Worm (Caenorhabditis elegans) whole organism, young adult: ENCODE data around the gene pges-2.

Experiments used
- B0035.1 ChIP-seq: sonication (generic microtip); optimal IDR thresholded peaks from 2 replicates; lab custom pipeline; 2016; ENCODE audit warnings: missing genetic modification characterization, mild to moderate bottlenecking, missing compliant biosample characterization, missing genotype, missing genetic modification reagents
- C17E4.6 ChIP-seq: fragments of 200-800 bp; sonication (Bioruptor generic); IDR thresholded peaks from 2 replicates; pipeline ENCODE4 v1.3.6; 2022; ENCODE audit warnings: missing genetic modification reagents, missing genetic modification characterization, missing compliant biosample characterization
- F23B12.7 ChIP-seq: sonication (generic microtip); optimal IDR thresholded peaks from 2 replicates; lab custom pipeline; 2017; ENCODE audit warnings: missing genetic modification characterization, mild to moderate bottlenecking, missing compliant biosample characterization, antibody characterized with exemption, moderate library complexity; ENCODE audit not compliant: insufficient read depth
- F33H1.4 ChIP-seq: fragments of 200-800 bp; sonication (Bioruptor generic); IDR thresholded peaks from 2 replicates; pipeline ENCODE4 v1.3.6; 2022; ENCODE audit warnings: missing genetic modification reagents, missing genetic modification characterization, missing compliant biosample characterization
- F37B4.10 ChIP-seq: fragments of 200-800 bp; sonication (Bioruptor generic); IDR thresholded peaks from 2 replicates; pipeline ENCODE4 v1.3.6; 2022; ENCODE audit warnings: missing genetic modification characterization, missing compliant biosample characterization
- K11D2.4 ChIP-seq: fragments of 200-800 bp; sonication (Bioruptor generic); IDR thresholded peaks from 2 replicates; pipeline ENCODE4 v1.3.6; 2022; ENCODE audit warnings: missing genetic modification reagents, missing genetic modification characterization, missing compliant biosample characterization
- K12H6.12 ChIP-seq: fragments of 200-800 bp; sonication (Bioruptor generic); optimal IDR thresholded peaks from 2 replicates; lab custom pipeline; 2018; ENCODE audit warnings: mild to moderate bottlenecking, missing genetic modification characterization, missing compliant biosample characterization
- T07F8.4 ChIP-seq: sonication (generic microtip); optimal IDR thresholded peaks from 2 replicates; lab custom pipeline; 2016; ENCODE audit warnings: mild to moderate bottlenecking, missing genetic modification characterization, moderate library complexity, missing compliant biosample characterization
- Y56A3A.18 ChIP-seq: fragments of 200-800 bp; sonication (Bioruptor generic); IDR thresholded peaks from 2 replicates; pipeline ENCODE4 v1.3.6; 2022; ENCODE audit warnings: missing genetic modification reagents, missing genetic modification characterization, missing compliant biosample characterization
- bed-1 ChIP-seq: fragments of 200-800 bp; sonication (Bioruptor generic); IDR thresholded peaks from 2 replicates; pipeline ENCODE4 v1.3.6; 2022; ENCODE audit warnings: missing genetic modification reagents, missing genetic modification characterization, missing compliant biosample characterization
- bed-2 ChIP-seq: fragments of 200-800 bp; sonication (Bioruptor generic); IDR thresholded peaks from 2 replicates; pipeline ENCODE4 v1.3.6; 2022; ENCODE audit warnings: missing genetic modification reagents, missing genetic modification characterization, missing compliant biosample characterization
- ceh-91 ChIP-seq: fragments of 200-800 bp; sonication (Bioruptor generic); IDR thresholded peaks from 2 replicates; pipeline ENCODE4 v1.3.6; 2022; ENCODE audit warnings: missing genetic modification reagents, missing genetic modification characterization, missing compliant biosample characterization
- die-1 ChIP-seq: sonication (generic microtip); optimal IDR thresholded peaks from 2 replicates; lab custom pipeline; 2016; ENCODE audit warnings: missing genotype, mild to moderate bottlenecking, missing genetic modification characterization, missing compliant biosample characterization
- efl-1 ChIP-seq: fragments of 150-350 bp; optimal IDR thresholded peaks from 2 replicates; lab custom pipeline; 2014; ENCODE audit warnings: missing biosample characterization, missing genetic modification reagents, missing genetic modification characterization
- egrh-3 ChIP-seq: fragments of 200-800 bp; sonication (Bioruptor generic); IDR thresholded peaks from 2 replicates; pipeline ENCODE4 v1.3.6; 2022; ENCODE audit warnings: missing genetic modification reagents, missing genetic modification characterization, missing compliant biosample characterization
- ekl-4 ChIP-seq: fragments of 200-800 bp; sonication (Bioruptor generic); IDR thresholded peaks from 2 replicates; pipeline ENCODE4 v1.3.6; 2022; ENCODE audit warnings: missing genetic modification reagents, missing genetic modification characterization, missing compliant biosample characterization
- fkh-3 ChIP-seq: sonication (generic microtip); optimal IDR thresholded peaks from 2 replicates; lab custom pipeline; 2016; ENCODE audit warnings: mild to moderate bottlenecking, missing genetic modification characterization, missing compliant biosample characterization
- hmg-20 ChIP-seq: fragments of 200-800 bp; sonication (Bioruptor generic); IDR thresholded peaks from 2 replicates; pipeline ENCODE4 v1.3.6; 2022; ENCODE audit warnings: missing genetic modification reagents, missing genetic modification characterization, missing compliant biosample characterization
- lag-1 ChIP-seq: fragments of 200-800 bp; sonication (Bioruptor generic); IDR thresholded peaks from 2 replicates; pipeline ENCODE4 v1.3.6; 2022; ENCODE audit warnings: missing genetic modification reagents, missing genetic modification characterization, missing compliant biosample characterization
- lin-26 ChIP-seq: fragments of 200-800 bp; sonication (Bioruptor generic); IDR thresholded peaks from 2 replicates; pipeline ENCODE4 v1.3.6; 2022; ENCODE audit warnings: missing genetic modification reagents, missing genetic modification characterization, missing compliant biosample characterization
- lin-35 ChIP-seq, 3 experiments: fragments of 150-350 bp in 2 of 3; sonication (generic microtip) in 1 of 3; optimal IDR thresholded peaks; 2 replicates each; lab custom pipeline; 2014 to 2018; ENCODE audit warnings: missing biosample characterization in 3 of 3, missing genetic modification characterization in 3 of 3, missing genetic modification reagents in 3 of 3
- lin-40 ChIP-seq: sonication (generic microtip); optimal IDR thresholded peaks from 2 replicates; lab custom pipeline; 2016; ENCODE audit warnings: missing genetic modification characterization, mild to moderate bottlenecking, missing compliant biosample characterization, missing genotype, missing genetic modification reagents
- lin-54 ChIP-seq: fragments of 200-800 bp; sonication (Bioruptor generic); optimal IDR thresholded peaks from 2 replicates; lab custom pipeline; 2018; ENCODE audit warnings: mild to moderate bottlenecking, missing genetic modification characterization, missing compliant biosample characterization
- lir-1 ChIP-seq: fragments of 200-800 bp; sonication (Bioruptor generic); conservative IDR thresholded peaks from 2 replicates; pipeline ENCODE4 v1.3.6; 2022; ENCODE audit warnings: missing genetic modification reagents, missing genetic modification characterization, missing compliant biosample characterization
- lsl-1 ChIP-seq: fragments of 200-800 bp; sonication (Bioruptor generic); optimal IDR thresholded peaks from 2 replicates; lab custom pipeline; 2018; ENCODE audit warnings: mild to moderate bottlenecking, missing genetic modification characterization, moderate library complexity, missing compliant biosample characterization
- madf-10 ChIP-seq: sonication (generic microtip); optimal IDR thresholded peaks from 2 replicates; lab custom pipeline; 2016; ENCODE audit warnings: mild to moderate bottlenecking, missing genetic modification characterization, missing compliant biosample characterization
- madf-6 ChIP-seq: fragments of 200-800 bp; sonication (Bioruptor generic); IDR thresholded peaks from 2 replicates; pipeline ENCODE4 v1.3.6; 2022; ENCODE audit warnings: missing genetic modification reagents, missing genetic modification characterization, missing compliant biosample characterization
- nfyb-1 ChIP-seq: fragments of 200-800 bp; sonication (Bioruptor generic); IDR thresholded peaks from 2 replicates; pipeline ENCODE4 v1.3.6; 2022; ENCODE audit warnings: missing genetic modification reagents, missing genetic modification characterization, missing compliant biosample characterization
- nhr-120 ChIP-seq: fragments of 200-800 bp; sonication (Bioruptor generic); IDR thresholded peaks from 2 replicates; pipeline ENCODE4 v1.3.6; 2022; ENCODE audit warnings: missing genetic modification characterization, missing compliant biosample characterization
- nhr-80 ChIP-seq: sonication (generic microtip); optimal IDR thresholded peaks from 2 replicates; lab custom pipeline; 2016; ENCODE audit warnings: missing genetic modification characterization, missing compliant biosample characterization
- pbrm-1 ChIP-seq: fragments of 200-800 bp; sonication (Bioruptor generic); IDR thresholded peaks from 2 replicates; pipeline ENCODE4 v1.3.6; 2022; ENCODE audit warnings: missing genetic modification reagents, missing genetic modification characterization, missing compliant biosample characterization
- pha-4 ChIP-seq: fragments of 150-350 bp; sonication (generic microtip); optimal IDR thresholded peaks from 2 replicates; lab custom pipeline; 2014; ENCODE audit warnings: missing biosample characterization, missing genetic modification reagents, missing genetic modification characterization
- rcor-1 ChIP-seq: fragments of 200-800 bp; sonication (Bioruptor generic); IDR thresholded peaks from 2 replicates; pipeline ENCODE4 v1.3.6; 2022; ENCODE audit warnings: missing genetic modification reagents, missing genetic modification characterization, missing compliant biosample characterization
- rec-8 ChIP-seq, 2 experiments: sonication (generic microtip); optimal IDR thresholded peaks; 2 replicates each; lab custom pipeline; 2016; ENCODE audit warnings: mild to moderate bottlenecking in 2 of 2, missing genetic modification characterization in 2 of 2, missing genetic modification reagents in 2 of 2, missing genotype in 2 of 2, missing biosample characterization in 1 of 2, missing compliant biosample characterization in 1 of 2, moderate library complexity in 1 of 2
- rpc-1 ChIP-seq, 2 experiments: fragments of 150-350 bp in 1 of 2; sonication (generic microtip) in 1 of 2; optimal IDR thresholded peaks; 2 replicates each; lab custom pipeline; 2014 to 2018; ENCODE audit warnings: missing biosample characterization in 1 of 2, missing genetic modification characterization in 1 of 2, missing genetic modification reagents in 1 of 2, missing genotype in 1 of 2
- snpc-1.1 ChIP-seq: sonication (generic microtip); optimal IDR thresholded peaks from 2 replicates; lab custom pipeline; 2017; ENCODE audit warnings: missing genetic modification characterization, mild to moderate bottlenecking, missing compliant biosample characterization, antibody characterized with exemption, moderate library complexity, missing genotype, missing genetic modification reagents; ENCODE audit not compliant: insufficient read depth
- tlf-1 ChIP-seq: fragments of 200-800 bp; sonication (Bioruptor generic); optimal IDR thresholded peaks from 2 replicates; lab custom pipeline; 2018; ENCODE audit warnings: mild to moderate bottlenecking, missing genetic modification characterization, missing compliant biosample characterization
- xnd-1 ChIP-seq: sonication (generic microtip); optimal IDR thresholded peaks from 2 replicates; lab custom pipeline; 2016; ENCODE audit warnings: missing genotype, missing genetic modification reagents, missing genetic modification characterization, missing compliant biosample characterization
- ztf-18 ChIP-seq: sonication (generic microtip); optimal IDR thresholded peaks from 2 replicates; lab custom pipeline; 2016; ENCODE audit warnings: missing genotype, mild to moderate bottlenecking, missing genetic modification characterization, missing compliant biosample characterization
- ztf-25 ChIP-seq: fragments of 200-800 bp; sonication (Bioruptor generic); IDR thresholded peaks from 2 replicates; pipeline ENCODE4 v1.3.6; 2022; ENCODE audit warnings: missing genetic modification reagents, missing genetic modification characterization, missing compliant biosample characterization
- ztf-6 ChIP-seq: fragments of 200-800 bp; sonication (Bioruptor generic); IDR thresholded peaks from 2 replicates; pipeline ENCODE4 v1.3.6; 2022; ENCODE audit warnings: missing genetic modification reagents, missing genetic modification characterization, missing compliant biosample characterization

pges-2 gene

ce11 chrIV:10367740-10368246 lies at the start of gene pges-2:
Gene pges-2, minus strand, starts transcription at chrIV:10367790.
- TF ChIP-seq nfyb-1 (GFP tag; lab: Robert Waterston, UW), result 0 out of 2 replicates have a peak, but pooled peaks have one; percentile 20
- peak; percentile 84 for TF ChIP-seq F33H1.4 (GFP tag; lab: Robert Waterston, UW)
- TF ChIP-seq ztf-18 (tag; lab: Kevin White, UChicago), result peak; percentile 47
- TF ChIP-seq madf-6, result peak; percentile 6; the same call in 1 of the 2 replicates
- no peak for TF ChIP-seq lsl-1
- no peak for TF ChIP-seq B0035.1 (tag; lab: Kevin White, UChicago)

- no peak for TF ChIP-seq Y56A3A.18
- no peak for TF ChIP-seq lin-35 (GFP tag; optimal IDR thresholded peaks at IDR 0.05; lab: Kevin White, UChicago)
- no peak for TF ChIP-seq K11D2.4
- TF ChIP-seq ztf-18 (tag; lab: Kevin White, UChicago), result no peak
- no peak for TF ChIP-seq hmg-20 (GFP tag; lab: Robert Waterston, UW)
- TF ChIP-seq rec-8 (tag; optimal IDR thresholded peaks at IDR 0.05; lab: Kevin White, UChicago), result no peak
- TF ChIP-seq lin-26, result no peak
- TF ChIP-seq tlf-1, result no peak
- no peak for TF ChIP-seq ztf-25 (GFP tag; lab: Robert Waterston, UW)
- TF ChIP-seq ceh-91, result no peak
- TF ChIP-seq T07F8.4 (tag; lab: Kevin White, UChicago), result no peak
- TF ChIP-seq, all 124 proteins: peak for 0
These were observed 46.2 kb upstream of the pges-2 start, which contains the start of gene R10H10.7 for ce11 chrIV:10413828-10414227. Gene R10H10.7, minus strand, starts transcription at chrIV:10413928.

- no peak for TF ChIP-seq bed-2 (GFP tag; lab: Robert Waterston, UW)
- TF ChIP-seq pha-4, result no peak
- no peak for TF ChIP-seq F33H1.4 (GFP tag; lab: Robert Waterston, UW)
- TF ChIP-seq nhr-80 (tag; lab: Kevin White, UChicago), result no peak
- no peak for TF ChIP-seq bed-1
- no peak for TF ChIP-seq nhr-120 (GFP tag; lab: Robert Waterston, UW)
- TF ChIP-seq lin-54, result no peak
- TF ChIP-seq ekl-4 (GFP tag; lab: Robert Waterston, UW), result no peak
- no peak for TF ChIP-seq F37B4.10 (GFP tag; lab: Robert Waterston, UW)
- TF ChIP-seq B0035.1 (tag; lab: Kevin White, UChicago), result no peak
- TF ChIP-seq egrh-3 (GFP tag; lab: Robert Waterston, UW), result no peak
- no peak for TF ChIP-seq pbrm-1 (GFP tag; lab: Robert Waterston, UW)
- TF ChIP-seq Y56A3A.18, result no peak
- TF ChIP-seq ztf-6 (GFP tag; lab: Robert Waterston, UW), result no peak
- TF ChIP-seq C17E4.6 (GFP tag; lab: Robert Waterston, UW), result no peak
- no peak for TF ChIP-seq efl-1 (GFP tag; lab: Kevin White, UChicago)
- no peak for TF ChIP-seq xnd-1 (tag; lab: Kevin White, UChicago)
These were observed 41.8 kb upstream of the pges-2 start, which contains the start of gene rfk-1 for ce11 chrIV:10409377-10409776. Gene rfk-1, minus strand, starts transcription at chrIV:10409477.

- 0 out of 2 replicates have a peak, but pooled peaks have one; percentile 9 for TF ChIP-seq rcor-1 (GFP tag; lab: Robert Waterston, UW)
- no peak for TF ChIP-seq snpc-1.1 (tag; lab: Kevin White, UChicago)
- TF ChIP-seq F23B12.7, result no peak
- TF ChIP-seq die-1 (tag; lab: Kevin White, UChicago), result peak; percentile 13
- no peak for TF ChIP-seq fkh-3
- TF ChIP-seq K12H6.12, result peak; percentile 76
- TF ChIP-seq lag-1, result no peak
- no peak for TF ChIP-seq rpc-1 (optimal IDR thresholded peaks at IDR 0.05; lab: Kevin White, UChicago)
- TF ChIP-seq rpc-1 (tag; optimal IDR thresholded peaks at IDR 0.05; lab: Kevin White, UChicago), result no peak
- peak; percentile 54 for TF ChIP-seq lin-40 (tag; lab: Kevin White, UChicago)
- TF ChIP-seq lin-26, result no peak
- TF ChIP-seq lin-35 (GFP tag; optimal IDR thresholded peaks at IDR 0.05; lab: Kevin White, UChicago), result peak in 1 of 3 experiments; percentile 70
- TF ChIP-seq lir-1 (GFP tag; lab: Robert Waterston, UW), result no peak
- no peak for TF ChIP-seq madf-10 (tag; lab: Kevin White, UChicago)
- peak; percentile 8; the same call in 1 of the 2 replicates for TF ChIP-seq pbrm-1 (GFP tag; lab: Robert Waterston, UW)
- no peak for TF ChIP-seq Y56A3A.18
- TF ChIP-seq nhr-80 (tag; lab: Kevin White, UChicago), result no peak
These were observed 35.8 kb upstream of the pges-2 start, which contains the start of gene gpa-7 for ce11 chrIV:10403193-10404058. Gene gpa-7, plus strand, starts transcription at chrIV:10404008.
